ENCODE assay signal across 5 fruit fly cellular contexts in the genomic region with DNA sequence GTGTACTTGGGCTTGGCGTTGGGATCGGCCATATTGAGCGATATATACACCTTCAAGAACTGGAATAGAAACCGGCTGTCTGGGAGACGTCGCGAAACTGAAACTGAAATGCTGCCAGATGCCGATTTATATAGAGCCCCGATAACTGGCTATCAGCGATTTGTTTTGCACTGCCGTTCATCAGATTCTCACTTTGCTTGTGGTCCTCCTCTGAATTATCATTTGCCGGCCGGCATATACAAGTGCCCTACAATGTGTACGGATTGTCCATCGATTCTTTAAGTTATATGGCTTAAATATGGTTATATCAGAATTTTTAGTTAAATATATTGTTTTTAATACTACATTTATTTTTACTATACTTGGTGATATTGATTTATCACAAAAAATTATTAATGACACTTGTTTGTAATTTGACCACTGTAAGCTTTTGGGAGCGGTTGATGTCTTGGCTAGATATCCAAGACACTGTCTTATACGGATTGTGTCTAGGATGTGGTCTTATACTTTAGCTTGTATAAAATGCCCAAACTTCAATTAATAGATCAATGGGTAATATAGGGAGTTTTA.
TF ChIP-seq lines count a peak whose summit lies in the region.

A gene (minus strand): TSS at position 106 of the 570 bp plus-strand sequence.

TF ChIP-seq in whole organism, adult, 20 proteins besides CTCF, POLR2A, EP300 and RAD21 (continued from another document):
- TF ChIP-seq Hr96 (GFP tag; optimal IDR thresholded peaks at IDR 0.05; lab: Kevin White, UChicago) (peak; percentile 20), cnc (optimal IDR thresholded peaks at IDR 0.05; lab: Kevin White, UChicago) (no peak), Mnt (GFP tag; optimal IDR thresholded peaks at IDR 0.05; lab: Kevin White, UChicago) (peak; percentile 34), Clk (GFP tag; optimal IDR thresholded peaks at IDR 0.05; lab: Kevin White, UChicago) (no peak)
TF ChIP-seq in whole organism, adult: peak in this region for 13.

TF ChIP-seq in whole organism, embryonic, 481 proteins besides CTCF, POLR2A, EP300 and RAD21 (continued from another document and continues in another):
- TF ChIP-seq CG10274 (GFP tag; optimal IDR thresholded peaks at IDR 0.05; lab: Kevin White, UChicago), result peak; percentile 97
- no peak for TF ChIP-seq her (GFP tag; optimal IDR thresholded peaks at IDR 0.05; lab: Kevin White, UChicago)
- TF ChIP-seq dpn (GFP tag; optimal IDR thresholded peaks at IDR 0.05; lab: Kevin White, UChicago), result peak in 1 of 2 experiments; percentile 30
- TF ChIP-seq bbx (GFP tag; IDR thresholded peaks at IDR 0.05; lab: Robert Waterston, UW; ENCODE audit: partially characterized antibody), result no peak
- TF ChIP-seq sima (GFP tag; optimal IDR thresholded peaks at IDR 0.05; lab: Kevin White, UChicago), result no peak
- no peak for TF ChIP-seq Dad (GFP tag; optimal IDR thresholded peaks at IDR 0.05; lab: Kevin White, UChicago)
- TF ChIP-seq vfl (GFP tag; optimal IDR thresholded peaks at IDR 0.05; lab: Kevin White, UChicago), result no peak
- no peak for TF ChIP-seq Bdp1 (GFP tag; optimal IDR thresholded peaks at IDR 0.05; lab: Kevin White, UChicago)
- no peak for TF ChIP-seq chif (GFP tag; optimal IDR thresholded peaks at IDR 0.05; lab: Kevin White, UChicago)
- TF ChIP-seq CG1233 (GFP tag; optimal IDR thresholded peaks at IDR 0.05; lab: Kevin White, UChicago), result peak; percentile 36
- TF ChIP-seq CG18476 (GFP tag; optimal IDR thresholded peaks at IDR 0.05; lab: Kevin White, UChicago), result peak; percentile 52
- no peak for TF ChIP-seq az2 (GFP tag; optimal IDR thresholded peaks at IDR 0.05; lab: Kevin White, UChicago)
- TF ChIP-seq sens-2 (GFP tag; IDR thresholded peaks at IDR 0.05; lab: Robert Waterston, UW), result no peak
- TF ChIP-seq Camta (GFP tag; optimal IDR thresholded peaks at IDR 0.05; lab: Kevin White, UChicago), result no peak
- TF ChIP-seq Ssrp (tag; optimal IDR thresholded peaks at IDR 0.05; lab: Kevin White, UChicago), result no peak
- no peak for TF ChIP-seq CG4404 (GFP tag; IDR thresholded peaks at IDR 0.05; lab: Robert Waterston, UW)
- TF ChIP-seq BEAF-32 (GFP tag; optimal IDR thresholded peaks at IDR 0.05; lab: Kevin White, UChicago), result no peak
- peak; percentile 18 for TF ChIP-seq Xbp1 (GFP tag; optimal IDR thresholded peaks at IDR 0.05; lab: Kevin White, UChicago)
- no peak for TF ChIP-seq Six4 (GFP tag; optimal IDR thresholded peaks at IDR 0.05; lab: Kevin White, UChicago)
- TF ChIP-seq crol (GFP tag; IDR thresholded peaks at IDR 0.05; lab: Robert Waterston, UW), result no peak
- TF ChIP-seq Side (GFP tag; optimal IDR thresholded peaks at IDR 0.05; lab: Kevin White, UChicago), result no peak
- no peak for TF ChIP-seq rib (GFP tag; IDR thresholded peaks at IDR 0.05; lab: Robert Waterston, UW)
- TF ChIP-seq nerfin-2 (GFP tag; IDR thresholded peaks at IDR 0.05; lab: Robert Waterston, UW; ENCODE audit: partially characterized antibody), result no peak
- TF ChIP-seq CG9817 (tag; optimal IDR thresholded peaks at IDR 0.05; lab: Kevin White, UChicago), result peak; percentile 48
- TF ChIP-seq tll (GFP tag; optimal IDR thresholded peaks at IDR 0.05; lab: Kevin White, UChicago), result no peak
- TF ChIP-seq Hr3 (GFP tag; optimal IDR thresholded peaks at IDR 0.05; lab: Kevin White, UChicago), result no peak
- TF ChIP-seq GATAe (GFP tag; conservative IDR thresholded peaks at IDR 0.05; lab: Robert Waterston, UW), result peak; percentile 17; the same call in 1 of the 2 replicates
- TF ChIP-seq CG4820 (GFP tag; optimal IDR thresholded peaks at IDR 0.05; lab: Kevin White, UChicago), result no peak
- TF ChIP-seq wek (GFP tag; optimal IDR thresholded peaks at IDR 0.05; lab: Kevin White, UChicago), result no peak
- no peak for TF ChIP-seq YL-1 (GFP tag; optimal IDR thresholded peaks at IDR 0.05; lab: Kevin White, UChicago)
- no peak for TF ChIP-seq CG11398 (GFP tag; optimal IDR thresholded peaks at IDR 0.05; lab: Kevin White, UChicago)

TF ChIP-seq in whole organism, prepupa, 60 proteins besides CTCF, POLR2A, EP300 and RAD21 (continued from another document and continues in another):
- TF ChIP-seq lz (GFP tag; optimal IDR thresholded peaks at IDR 0.05; lab: Kevin White, UChicago) (peak; percentile 92), Ets21C (GFP tag; optimal IDR thresholded peaks at IDR 0.05; lab: Kevin White, UChicago) (peak; percentile 76), CG3919 (GFP tag; optimal IDR thresholded peaks at IDR 0.05; lab: Kevin White, UChicago) (peak; percentile 94), salr (GFP tag; optimal IDR thresholded peaks at IDR 0.05; lab: Kevin White, UChicago) (peak; percentile 59 to 66), Blimp-1 (GFP tag; optimal IDR thresholded peaks at IDR 0.05; lab: Kevin White, UChicago) (peak; percentile 76), svp (GFP tag; lab: Kevin White, UChicago) (peak; percentile 96), vri (GFP tag; optimal IDR thresholded peaks at IDR 0.05; lab: Kevin White, UChicago) (peak; percentile 85), CG1621 (tag; optimal IDR thresholded peaks at IDR 0.05; lab: Kevin White, UChicago) (peak; percentile 82), CG6808 (GFP tag; optimal IDR thresholded peaks at IDR 0.05; lab: Kevin White, UChicago) (peak; percentile 86), fd59A (GFP tag; optimal IDR thresholded peaks at IDR 0.05; lab: Kevin White, UChicago) (peak; percentile 74), CG11902 (GFP tag; optimal IDR thresholded peaks at IDR 0.05; lab: Kevin White, UChicago) (peak; percentile 80), acj6 (GFP tag; optimal IDR thresholded peaks at IDR 0.05; lab: Kevin White, UChicago) (peak; percentile 85), CG10631 (GFP tag; optimal IDR thresholded peaks at IDR 0.05; lab: Kevin White, UChicago) (peak; percentile 91), CG3032 (tag; optimal IDR thresholded peaks at IDR 0.05; lab: Kevin White, UChicago) (peak; percentile 83), CG16779 (tag; optimal IDR thresholded peaks at IDR 0.05; lab: Kevin White, UChicago) (peak; percentile 81), CG6163 (GFP tag; IDR thresholded peaks at IDR 0.05; lab: Robert Waterston, UW) (peak; percentile 99), Sox102F (GFP tag; optimal IDR thresholded peaks at IDR 0.05; lab: Kevin White, UChicago) (peak; percentile 88), CG7368 (GFP tag; optimal IDR thresholded peaks at IDR 0.05; lab: Kevin White, UChicago) (peak; percentile 85), Lpt (GFP tag; optimal IDR thresholded peaks at IDR 0.05; lab: Kevin White, UChicago) (peak; percentile 68), Sox15 (GFP tag; optimal IDR thresholded peaks at IDR 0.05; lab: Kevin White, UChicago) (peak; percentile 41), net (GFP tag; optimal IDR thresholded peaks at IDR 0.05; lab: Kevin White, UChicago) (peak; percentile 76), achi (GFP tag; optimal IDR thresholded peaks at IDR 0.05; lab: Kevin White, UChicago) (peak; percentile 90), CG6792 (GFP tag; optimal IDR thresholded peaks at IDR 0.05; lab: Kevin White, UChicago) (peak; percentile 86), Hr39 (GFP tag; optimal IDR thresholded peaks at IDR 0.05; lab: Kevin White, UChicago) (peak; percentile 69), Sox14 (GFP tag; optimal IDR thresholded peaks at IDR 0.05; lab: Kevin White, UChicago) (peak; percentile 81), Hr38 (GFP tag; optimal IDR thresholded peaks at IDR 0.05; lab: Kevin White, UChicago) (no peak), Eip75B (GFP tag; optimal IDR thresholded peaks at IDR 0.05; lab: Kevin White, UChicago) (peak; percentile 87), Eip78C (GFP tag; lab: Kevin White, UChicago) (peak; percentile 98), CG15336 (GFP tag; IDR thresholded peaks at IDR 0.05; lab: Robert Waterston, UW) (peak; percentile 94), CG8319 (GFP tag; optimal IDR thresholded peaks at IDR 0.05; lab: Kevin White, UChicago) (peak; percentile 77), Eip93F (GFP tag; optimal IDR thresholded peaks at IDR 0.05; lab: Kevin White, UChicago) (peak; percentile 91)

TF ChIP-seq in whole organism, pupa, 21 proteins besides CTCF, POLR2A, EP300 and RAD21 (continued from another document):
- peak; percentile 98 for TF ChIP-seq CG4496 (GFP tag; IDR thresholded peaks at IDR 0.05; lab: Robert Waterston, UW)
- TF ChIP-seq CG14655 (GFP tag; optimal IDR thresholded peaks at IDR 0.05; lab: Kevin White, UChicago), result peak; percentile 86
- peak; percentile 82 for TF ChIP-seq Snoo (tag; optimal IDR thresholded peaks at IDR 0.05; lab: Kevin White, UChicago)

TF ChIP-seq in whole organism, wandering third instar larva, 38 proteins besides CTCF, POLR2A, EP300 and RAD21 (continued from another document):
- TF ChIP-seq Hr78 (GFP tag; optimal IDR thresholded peaks at IDR 0.05; lab: Kevin White, UChicago) (no peak), Vsx2 (GFP tag; optimal IDR thresholded peaks at IDR 0.05; lab: Kevin White, UChicago; ENCODE audit: partially characterized antibody) (no peak), Hr83 (GFP tag; optimal IDR thresholded peaks at IDR 0.05; lab: Kevin White, UChicago; ENCODE audit: poor library complexity, severe bottlenecking) (peak; percentile 58), Sp1 (GFP tag; optimal IDR thresholded peaks at IDR 0.05; lab: Kevin White, UChicago) (peak; percentile 90), sv (GFP tag; optimal IDR thresholded peaks at IDR 0.05; lab: Kevin White, UChicago) (peak; percentile 16), ey (GFP tag; optimal IDR thresholded peaks at IDR 0.05; lab: Kevin White, UChicago) (peak; percentile 83), OdsH (GFP tag; optimal IDR thresholded peaks at IDR 0.05; lab: Kevin White, UChicago) (peak; percentile 90), brk (GFP tag; optimal IDR thresholded peaks at IDR 0.05; lab: Kevin White, UChicago) (peak; percentile 93), HLH106 (tag; optimal IDR thresholded peaks at IDR 0.05; lab: Kevin White, UChicago) (peak; percentile 89), N (GFP tag; optimal IDR thresholded peaks at IDR 0.05; lab: Kevin White, UChicago) (no peak), dsf (GFP tag; optimal IDR thresholded peaks at IDR 0.05; lab: Kevin White, UChicago; ENCODE audit: borderline replicate concordance) (peak; percentile 55), pan (optimal IDR thresholded peaks at IDR 0.05; lab: Kevin White, UChicago) (no peak), Dif (GFP tag; optimal IDR thresholded peaks at IDR 0.05; lab: Kevin White, UChicago; ENCODE audit: partially characterized antibody) (peak; percentile 70), usp (GFP tag; optimal IDR thresholded peaks at IDR 0.05; lab: Kevin White, UChicago) (no peak), Dfd (GFP tag; optimal IDR thresholded peaks at IDR 0.05; lab: Kevin White, UChicago) (no peak), fru (GFP tag; optimal IDR thresholded peaks at IDR 0.05; lab: Kevin White, UChicago) (peak; percentile 90), lola (GFP tag; optimal IDR thresholded peaks at IDR 0.05; lab: Kevin White, UChicago) (no peak), h (GFP tag; optimal IDR thresholded peaks at IDR 0.05; lab: Kevin White, UChicago) (peak; percentile 91), woc (GFP tag; optimal IDR thresholded peaks at IDR 0.05; lab: Kevin White, UChicago) (peak; percentile 84), Jra (GFP tag; optimal IDR thresholded peaks at IDR 0.05; lab: Kevin White, UChicago) (peak; percentile 50)
